Worm (Caenorhabditis elegans) whole organism, L3 larva: Measurements from ENCODE around the gene sph-1.

Experiments used
- R02D3.7 ChIP-seq: fragments of 150-350 bp; optimal IDR thresholded peaks from 2 replicates; lab custom pipeline; 2014; ENCODE audit warnings: missing biosample characterization, missing genetic modification characterization
- aly-2 ChIP-seq: fragments of 150-350 bp; optimal IDR thresholded peaks from 2 replicates; lab custom pipeline; 2014; ENCODE audit warnings: missing biosample characterization, missing genetic modification characterization
- ceh-16 ChIP-seq: sonication (generic microtip); optimal IDR thresholded peaks from 2 replicates; lab custom pipeline; 2017; ENCODE audit warnings: missing biosample characterization, missing genetic modification characterization
- ceh-28 ChIP-seq: fragments of 150-350 bp; optimal IDR thresholded peaks from 2 replicates; lab custom pipeline; 2014; ENCODE audit warnings: missing biosample characterization, missing genetic modification reagents, missing genetic modification characterization
- ceh-82 ChIP-seq: fragments of 150-350 bp; optimal IDR thresholded peaks from 2 replicates; lab custom pipeline; 2014; ENCODE audit warnings: missing biosample characterization, missing genetic modification characterization
- ceh-9 ChIP-seq: sonication (generic microtip); optimal IDR thresholded peaks from 2 replicates; lab custom pipeline; 2018; ENCODE audit warnings: missing biosample characterization, missing genetic modification characterization
- daf-12 ChIP-seq: fragments of 150-350 bp; optimal IDR thresholded peaks from 2 replicates; lab custom pipeline; 2014; ENCODE audit warnings: missing biosample characterization, missing genetic modification reagents, missing genetic modification characterization
- egl-27 ChIP-seq: sonication (generic microtip); optimal IDR thresholded peaks from 4 replicates; lab custom pipeline; 2017; ENCODE audit warnings: missing biosample characterization, missing genetic modification reagents, missing genetic modification characterization
- egl-5 ChIP-seq: fragments of 150-350 bp; optimal IDR thresholded peaks from 2 replicates; lab custom pipeline; 2017; ENCODE audit warnings: missing biosample characterization, missing genetic modification reagents, missing genetic modification characterization, inconsistent platforms
- elt-1 ChIP-seq: fragments of 150-350 bp; optimal IDR thresholded peaks from 2 replicates; lab custom pipeline; 2014; ENCODE audit warnings: missing biosample characterization, missing genetic modification characterization
- elt-2 ChIP-seq: sonication (generic microtip); optimal IDR thresholded peaks from 2 replicates; lab custom pipeline; 2016; ENCODE audit warnings: missing genetic modification reagents, mild to moderate bottlenecking, missing genetic modification characterization, missing compliant biosample characterization
- elt-3 ChIP-seq, 3 experiments: fragments of 150-350 bp in 1 of 3; sonication (generic microtip) in 2 of 3; optimal IDR thresholded peaks; 2 replicates in 2 of 3; 4 replicates in 1 of 3; lab custom pipeline; 2014 to 2017; ENCODE audit warnings: missing biosample characterization in 3 of 3, missing genetic modification characterization in 3 of 3
- eor-1 ChIP-seq, 2 experiments: fragments of 150-350 bp; optimal IDR thresholded peaks; 2 replicates each; lab custom pipeline; 2014 to 2018; ENCODE audit warnings: missing biosample characterization in 2 of 2, missing genetic modification characterization in 2 of 2
- fkh-2 ChIP-seq: fragments of 150-350 bp; optimal IDR thresholded peaks from 2 replicates; lab custom pipeline; 2014; ENCODE audit warnings: missing biosample characterization, missing genetic modification reagents, missing genetic modification characterization
- fos-1 ChIP-seq: fragments of 150-350 bp; optimal IDR thresholded peaks from 2 replicates; lab custom pipeline; 2014; ENCODE audit warnings: missing biosample characterization, missing genetic modification characterization
- hmg-11 ChIP-seq: sonication (generic microtip); optimal IDR thresholded peaks from 2 replicates; lab custom pipeline; 2016; ENCODE audit warnings: missing genetic modification characterization, missing compliant biosample characterization
- jun-1 ChIP-seq: fragments of 150-350 bp; optimal IDR thresholded peaks from 2 replicates; lab custom pipeline; 2014; ENCODE audit warnings: missing biosample characterization, missing genetic modification reagents, missing genetic modification characterization
- lin-39 ChIP-seq: fragments of 150-350 bp; optimal IDR thresholded peaks from 2 replicates; lab custom pipeline; 2018; ENCODE audit warnings: missing biosample characterization, missing genetic modification reagents, missing genetic modification characterization
- lsy-12 ChIP-seq: sonication (generic microtip); optimal IDR thresholded peaks from 2 replicates; lab custom pipeline; 2016; ENCODE audit warnings: mild to moderate bottlenecking, missing genetic modification characterization, missing compliant biosample characterization
- mdl-1 ChIP-seq: fragments of 150-350 bp; optimal IDR thresholded peaks from 2 replicates; lab custom pipeline; 2014; ENCODE audit warnings: missing biosample characterization, missing genetic modification characterization
- mml-1 ChIP-seq: fragments of 150-350 bp; sonication (generic microtip); optimal IDR thresholded peaks from 3 replicates; lab custom pipeline; 2014; ENCODE audit warnings: missing biosample characterization, missing genetic modification characterization
- nhr-11 ChIP-seq: fragments of 150-350 bp; optimal IDR thresholded peaks from 2 replicates; lab custom pipeline; 2014; ENCODE audit warnings: missing biosample characterization, missing genetic modification characterization
- nhr-23 ChIP-seq: fragments of 150-350 bp; optimal IDR thresholded peaks from 2 replicates; lab custom pipeline; 2014; ENCODE audit warnings: missing biosample characterization, missing genetic modification reagents, missing genetic modification characterization
- nhr-237 ChIP-seq: fragments of 150-350 bp; optimal IDR thresholded peaks from 2 replicates; lab custom pipeline; 2014; ENCODE audit warnings: missing biosample characterization, missing genetic modification characterization
- nhr-28 ChIP-seq: fragments of 150-350 bp; optimal IDR thresholded peaks from 2 replicates; lab custom pipeline; 2014; ENCODE audit warnings: missing biosample characterization, missing genetic modification characterization
- nhr-43 ChIP-seq: sonication (generic microtip); optimal IDR thresholded peaks from 2 replicates; lab custom pipeline; 2016; ENCODE audit warnings: mild to moderate bottlenecking, missing genetic modification characterization, missing compliant biosample characterization; ENCODE audit not compliant: poor library complexity, severe bottlenecking
- nhr-76 ChIP-seq: fragments of 150-350 bp; sonication (generic microtip); optimal IDR thresholded peaks from 5 replicates; lab custom pipeline; 2014; ENCODE audit warnings: missing biosample characterization, missing genetic modification characterization
- nhr-77 ChIP-seq: fragments of 150-350 bp; optimal IDR thresholded peaks from 2 replicates; lab custom pipeline; 2014; ENCODE audit warnings: missing biosample characterization, missing genetic modification characterization
- pha-4 ChIP-seq: fragments of 150-350 bp; optimal IDR thresholded peaks from 2 replicates; lab custom pipeline; 2014; ENCODE audit warnings: missing biosample characterization, missing genetic modification reagents, missing genetic modification characterization
- pqm-1 ChIP-seq: fragments of 150-350 bp; optimal IDR thresholded peaks from 2 replicates; lab custom pipeline; 2017; ENCODE audit warnings: missing biosample characterization, missing genetic modification characterization, inconsistent platforms
- sea-2 ChIP-seq: fragments of 150-350 bp; sonication (generic microtip); optimal IDR thresholded peaks from 4 replicates; lab custom pipeline; 2014; ENCODE audit warnings: missing biosample characterization, missing genetic modification reagents, missing genetic modification characterization
- skn-1 ChIP-seq: fragments of 150-350 bp; optimal IDR thresholded peaks from 2 replicates; lab custom pipeline; 2014; ENCODE audit warnings: missing biosample characterization, missing genetic modification characterization
- snpc-4 ChIP-seq: fragments of 150-350 bp; optimal IDR thresholded peaks from 2 replicates; lab custom pipeline; 2014; ENCODE audit warnings: missing biosample characterization, missing genetic modification characterization
- unc-62 ChIP-seq: fragments of 150-350 bp; sonication (generic microtip); optimal IDR thresholded peaks from 4 replicates; lab custom pipeline; 2014; ENCODE audit warnings: missing biosample characterization, missing genetic modification reagents, missing genetic modification characterization
- zag-1 ChIP-seq: fragments of 150-350 bp; optimal IDR thresholded peaks from 2 replicates; lab custom pipeline; 2014; ENCODE audit warnings: missing biosample characterization, missing genetic modification characterization
- ztf-11 ChIP-seq: fragments of 150-350 bp; optimal IDR thresholded peaks from 2 replicates; lab custom pipeline; 2014; ENCODE audit warnings: missing biosample characterization, missing genetic modification characterization
- ztf-4 ChIP-seq: fragments of 150-350 bp; optimal IDR thresholded peaks from 2 replicates; lab custom pipeline; 2014; ENCODE audit warnings: missing biosample characterization, missing genetic modification characterization

Gene sph-1

DNA sequence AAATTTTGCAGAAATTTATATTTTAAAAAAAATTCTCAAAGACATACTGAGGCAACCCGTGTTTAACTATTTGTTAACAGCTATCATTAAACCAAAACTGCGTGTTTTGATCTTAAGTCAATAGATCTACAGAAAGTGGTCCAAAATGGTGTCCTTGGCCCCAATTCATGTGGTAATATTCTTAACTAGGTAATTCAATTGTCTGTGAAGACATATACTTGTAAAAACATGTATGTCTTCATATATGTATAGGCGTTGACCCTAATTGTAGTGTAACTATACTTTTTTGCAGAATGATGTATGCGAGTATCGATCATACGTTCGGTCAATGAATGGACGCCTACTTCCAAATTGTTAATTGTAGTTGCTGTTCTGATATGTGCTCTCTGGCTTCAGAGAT, 36.3 kb upstream of the sph-1 start, which contains the start of gene C07G1.15:
TSS of gene C07G1.15 (plus strand) at position 301 of the 400 bp plus-strand sequence.
- TF ChIP-seq elt-1 (tag; lab: Kevin White, UChicago), result no peak
- no peak for TF ChIP-seq nhr-76
- TF ChIP-seq snpc-4 (tag; lab: Kevin White, UChicago), result no peak
- no peak for TF ChIP-seq egl-5 (tag; lab: Kevin White, UChicago)
- TF ChIP-seq lsy-12 (tag; lab: Kevin White, UChicago), result no peak
- TF ChIP-seq R02D3.7 (tag; lab: Kevin White, UChicago), result no peak
- TF ChIP-seq elt-3 (tag; optimal IDR thresholded peaks at IDR 0.05; lab: Kevin White, UChicago), result no peak

DNA sequence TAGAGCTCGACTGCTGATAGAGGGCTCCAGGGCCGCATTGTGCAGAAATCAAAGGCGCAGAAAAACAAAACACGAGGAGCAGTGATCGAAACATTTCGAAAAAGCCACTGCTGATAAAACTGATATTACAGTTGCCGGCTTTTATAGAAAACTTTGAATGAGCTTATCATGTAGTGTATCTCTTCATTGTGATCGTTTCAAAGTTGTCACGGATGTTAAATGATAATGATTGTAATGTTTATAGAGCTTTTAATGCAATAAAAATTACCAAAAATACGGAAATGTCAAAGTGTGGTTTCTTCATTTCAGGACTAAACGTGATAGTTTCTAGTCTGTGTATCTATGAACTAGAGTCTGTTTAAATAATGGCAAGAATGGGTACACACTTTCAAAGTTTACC, 35.3 kb upstream of the sph-1 start, which contains the start of gene clec-52:
TSS of gene clec-52 (minus strand) at position 101 of the 400 bp plus-strand sequence.
- no peak for TF ChIP-seq aly-2 (tag; lab: Kevin White, UChicago)
- no peak for TF ChIP-seq lin-39 (tag; lab: Kevin White, UChicago)
- TF ChIP-seq snpc-4 (tag; lab: Kevin White, UChicago), result no peak
- no peak for TF ChIP-seq nhr-28 (tag; lab: Kevin White, UChicago)
- TF ChIP-seq unc-62 (GFP tag; lab: Kevin White, UChicago), result no peak
- no peak for TF ChIP-seq egl-27 (tag; lab: Kevin White, UChicago)
- no peak for TF ChIP-seq sea-2 (GFP tag; lab: Kevin White, UChicago)
- peak; percentile 23 for TF ChIP-seq elt-2

DNA sequence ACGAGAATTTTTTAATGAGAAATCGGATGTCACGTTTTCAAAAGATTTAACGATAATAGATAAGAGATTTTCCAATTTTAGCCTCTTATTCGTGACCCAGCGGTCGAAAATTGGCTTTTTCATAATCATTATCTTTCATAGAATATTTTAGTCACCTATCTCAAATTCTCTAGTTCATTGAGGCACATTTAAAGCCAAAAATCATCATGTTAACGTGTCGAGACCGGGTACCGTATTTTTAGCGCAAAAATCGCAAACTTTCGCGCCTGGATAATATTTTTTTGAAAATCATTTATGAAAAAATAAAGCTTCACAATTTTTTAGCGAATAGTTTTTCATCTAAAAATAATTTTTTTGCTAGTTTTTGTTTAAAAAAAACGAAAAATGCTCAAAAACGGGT, 32.6 kb upstream of the sph-1 start, which contains the start of gene B0218.7:
TSS of gene B0218.7 (minus strand) at position 101 of the 400 bp plus-strand sequence.
- no peak for TF ChIP-seq ztf-11 (tag; lab: Kevin White, UChicago)

DNA sequence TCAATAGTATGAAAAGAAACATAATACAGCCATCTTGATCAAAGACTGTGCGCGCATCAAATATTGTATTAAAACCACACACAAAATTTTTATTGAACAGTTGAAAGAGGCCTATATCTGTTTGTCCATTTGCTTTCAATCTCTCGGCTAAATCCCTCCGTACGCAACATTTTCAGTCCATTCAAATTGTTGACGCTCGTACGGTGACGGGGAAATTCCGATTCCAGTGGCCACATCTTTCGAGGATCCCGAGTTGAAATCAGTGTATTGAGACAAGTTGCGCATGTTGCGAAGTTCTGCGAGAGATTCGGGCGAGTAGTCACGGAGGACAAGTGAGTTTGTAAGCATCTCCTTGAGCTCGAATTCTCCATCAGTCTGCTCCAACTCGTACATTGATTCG, 31.2 kb upstream of the sph-1 start:
- TF ChIP-seq mdl-1 (tag; lab: Kevin White, UChicago) (no peak), nhr-43 (no peak), lin-39 (tag; lab: Kevin White, UChicago) (no peak), ceh-9 (tag; lab: Kevin White, UChicago) (no peak), zag-1 (tag; lab: Kevin White, UChicago) (no peak)
- TF ChIP-seq, all 47 proteins: peak for 0

DNA sequence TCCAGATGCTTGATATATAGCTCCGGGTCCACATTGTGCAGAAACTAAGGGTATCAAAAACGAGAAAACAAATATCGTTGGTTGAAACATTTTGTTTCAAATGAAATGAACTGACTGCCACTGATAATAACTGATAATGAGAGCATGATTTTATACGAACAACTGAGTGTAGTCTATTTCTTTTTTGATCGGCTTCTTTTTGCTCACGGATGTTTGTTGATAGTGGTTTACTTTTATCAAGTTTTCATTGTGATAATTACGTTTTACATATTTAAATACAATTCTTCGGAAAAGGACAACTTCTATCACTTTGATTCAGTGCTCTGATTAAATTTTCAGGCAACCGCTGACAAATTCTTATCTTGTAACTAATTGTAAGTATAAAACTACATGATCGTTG, 30.3 kb upstream of the sph-1 start, which contains the start of gene clec-51:
TSS of gene clec-51 (minus strand) at position 114 of the 400 bp plus-strand sequence.
- no peak for TF ChIP-seq ztf-4
- TF ChIP-seq pha-4 (tag; lab: Kevin White, UChicago), result peak; percentile 22
- no peak for TF ChIP-seq zag-1 (tag; lab: Kevin White, UChicago)
- peak; percentile 88 for TF ChIP-seq pqm-1
- peak; percentile 47 for TF ChIP-seq jun-1 (tag; lab: Kevin White, UChicago)
- no peak for TF ChIP-seq fos-1 (tag; lab: Kevin White, UChicago)
- TF ChIP-seq nhr-11 (tag; lab: Kevin White, UChicago), result no peak
- TF ChIP-seq unc-62 (GFP tag; lab: Kevin White, UChicago), result no peak
- TF ChIP-seq elt-2, result peak; percentile 90

DNA sequence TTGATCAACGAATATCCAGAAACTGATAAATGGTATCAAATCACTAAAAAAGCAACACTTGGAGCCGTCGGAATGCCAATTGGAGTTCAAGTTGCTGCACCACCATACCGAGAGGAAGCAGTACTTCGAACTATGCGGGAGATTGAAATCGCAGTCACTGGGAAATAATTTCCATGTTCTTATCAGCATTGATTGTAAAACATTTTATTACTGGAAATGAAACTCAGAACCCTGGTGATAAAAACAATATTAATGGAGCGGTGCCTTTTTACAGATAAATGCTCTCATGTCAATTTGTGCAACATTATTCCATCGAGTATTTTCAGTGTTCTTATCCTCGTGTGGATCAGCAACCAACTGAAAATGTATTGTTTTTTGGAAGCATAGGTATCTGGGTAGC, 28.4 kb upstream of the sph-1 start:
- TF ChIP-seq elt-2 (peak; percentile 66), hmg-11 (tag; lab: Kevin White, UChicago) (no peak), skn-1 (tag; lab: Kevin White, UChicago) (no peak), pqm-1 (peak; percentile 59)

DNA sequence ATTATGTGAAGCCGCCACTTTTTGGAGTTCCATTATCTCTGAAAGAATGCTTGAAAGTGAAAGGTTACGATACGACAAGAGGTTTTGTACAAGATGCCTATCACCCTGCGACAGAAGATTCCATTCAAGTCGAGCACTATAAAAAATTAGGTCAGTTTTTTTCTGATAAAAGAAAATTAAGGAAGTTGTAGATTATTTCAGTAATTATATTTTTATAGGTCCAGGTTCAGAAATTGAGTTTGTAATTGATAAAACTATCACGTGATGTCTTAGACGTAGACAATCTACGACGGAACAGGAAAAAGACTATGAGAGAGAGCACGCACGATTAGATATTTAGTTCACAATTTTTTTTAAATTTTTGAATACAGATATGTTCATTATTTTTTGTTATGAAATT, 26.6 kb upstream of the sph-1 start:
- TF ChIP-seq elt-2 (peak; percentile 59), unc-62 (GFP tag; lab: Kevin White, UChicago) (no peak)

DNA sequence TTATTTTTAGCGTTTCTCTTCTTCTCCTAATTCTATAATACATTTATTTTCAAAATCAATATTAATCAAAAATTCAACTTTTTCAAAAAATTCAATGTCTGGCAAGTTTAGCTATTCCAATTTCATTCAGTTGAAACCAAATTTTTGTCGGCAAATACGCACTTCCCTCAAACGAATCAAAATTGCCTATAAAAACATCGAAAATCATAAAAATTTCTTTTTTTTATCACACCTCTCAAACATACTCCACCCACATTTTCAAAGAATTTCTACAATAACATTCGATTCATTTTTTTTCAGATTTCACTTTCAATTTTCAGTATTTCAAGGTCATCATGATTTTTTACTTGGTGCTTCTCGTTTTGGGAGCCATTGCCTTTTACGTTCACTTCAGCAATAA, 25.7 kb upstream of the sph-1 start, which contains the start of gene faah-1:
TSS of gene faah-1 (plus strand) at position 301 of the 400 bp plus-strand sequence.
- TF ChIP-seq nhr-237 (tag; lab: Kevin White, UChicago), result no peak
- TF ChIP-seq egl-27 (tag; lab: Kevin White, UChicago), result no peak
- no peak for TF ChIP-seq fkh-2 (tag; lab: Kevin White, UChicago)
- no peak for TF ChIP-seq aly-2 (tag; lab: Kevin White, UChicago)
- TF ChIP-seq nhr-23, result no peak
- TF ChIP-seq zag-1 (tag; lab: Kevin White, UChicago), result no peak
- TF ChIP-seq ceh-16 (tag; lab: Kevin White, UChicago), result no peak
- no peak for TF ChIP-seq skn-1 (tag; lab: Kevin White, UChicago)
- no peak for TF ChIP-seq lsy-12 (tag; lab: Kevin White, UChicago)
- no peak for TF ChIP-seq nhr-77 (tag; lab: Kevin White, UChicago)
- no peak for TF ChIP-seq ztf-11 (tag; lab: Kevin White, UChicago)
- TF ChIP-seq mml-1 (tag; lab: Kevin White, UChicago), result no peak
- TF ChIP-seq daf-12 (tag; lab: Kevin White, UChicago), result no peak
- TF ChIP-seq ceh-82, result no peak
- no peak for TF ChIP-seq sea-2 (GFP tag; lab: Kevin White, UChicago)
- no peak for TF ChIP-seq ceh-28 (tag; lab: Kevin White, UChicago)
- no peak for TF ChIP-seq eor-1 (tag; optimal IDR thresholded peaks at IDR 0.05; lab: Kevin White, UChicago)
- TF ChIP-seq lin-39 (tag; lab: Kevin White, UChicago), result no peak
- no peak for TF ChIP-seq nhr-11 (tag; lab: Kevin White, UChicago)
